Worm (Caenorhabditis elegans) whole organism, L3 larva: Measurements from ENCODE around the gene ttbk-4.

Experiments used
- R02D3.7 ChIP-seq: fragments of 150-350 bp; optimal IDR thresholded peaks from 2 replicates; lab custom pipeline; 2014; ENCODE audit warnings: missing biosample characterization, missing genetic modification characterization
- ZK546.5 ChIP-seq: sonication (generic microtip); optimal IDR thresholded peaks from 2 replicates; lab custom pipeline; 2017; ENCODE audit warnings: missing biosample characterization, missing genetic modification characterization
- aly-2 ChIP-seq: fragments of 150-350 bp; optimal IDR thresholded peaks from 2 replicates; lab custom pipeline; 2014; ENCODE audit warnings: missing biosample characterization, missing genetic modification characterization
- ama-1 ChIP-seq: fragments of 150-350 bp; optimal IDR thresholded peaks from 2 replicates; lab custom pipeline; 2018
- daf-12 ChIP-seq: fragments of 150-350 bp; optimal IDR thresholded peaks from 2 replicates; lab custom pipeline; 2014; ENCODE audit warnings: missing biosample characterization, missing genetic modification reagents, missing genetic modification characterization
- egl-27 ChIP-seq: sonication (generic microtip); optimal IDR thresholded peaks from 4 replicates; lab custom pipeline; 2017; ENCODE audit warnings: missing biosample characterization, missing genetic modification reagents, missing genetic modification characterization
- egl-5 ChIP-seq: fragments of 150-350 bp; optimal IDR thresholded peaks from 2 replicates; lab custom pipeline; 2017; ENCODE audit warnings: missing biosample characterization, missing genetic modification reagents, missing genetic modification characterization, inconsistent platforms
- elt-1 ChIP-seq: fragments of 150-350 bp; optimal IDR thresholded peaks from 2 replicates; lab custom pipeline; 2014; ENCODE audit warnings: missing biosample characterization, missing genetic modification characterization
- elt-3 ChIP-seq, 3 experiments: fragments of 150-350 bp in 1 of 3; sonication (generic microtip) in 2 of 3; optimal IDR thresholded peaks; 2 replicates in 2 of 3; 4 replicates in 1 of 3; lab custom pipeline; 2014 to 2017; ENCODE audit warnings: missing biosample characterization in 3 of 3, missing genetic modification characterization in 3 of 3
- eor-1 ChIP-seq, 2 experiments: fragments of 150-350 bp; optimal IDR thresholded peaks; 2 replicates each; lab custom pipeline; 2014 to 2018; ENCODE audit warnings: missing biosample characterization in 2 of 2, missing genetic modification characterization in 2 of 2
- fkh-10 ChIP-seq: sonication (generic microtip); optimal IDR thresholded peaks from 2 replicates; lab custom pipeline; 2017; ENCODE audit warnings: missing biosample characterization, missing genetic modification reagents, missing genetic modification characterization
- fos-1 ChIP-seq: fragments of 150-350 bp; optimal IDR thresholded peaks from 2 replicates; lab custom pipeline; 2014; ENCODE audit warnings: missing biosample characterization, missing genetic modification characterization
- hmg-11 ChIP-seq: sonication (generic microtip); optimal IDR thresholded peaks from 2 replicates; lab custom pipeline; 2016; ENCODE audit warnings: missing genetic modification characterization, missing compliant biosample characterization
- jun-1 ChIP-seq: fragments of 150-350 bp; optimal IDR thresholded peaks from 2 replicates; lab custom pipeline; 2014; ENCODE audit warnings: missing biosample characterization, missing genetic modification reagents, missing genetic modification characterization
- lin-15B ChIP-seq: fragments of 150-350 bp; optimal IDR thresholded peaks from 2 replicates; lab custom pipeline; 2014; ENCODE audit warnings: missing biosample characterization, missing genetic modification characterization
- lsy-12 ChIP-seq: sonication (generic microtip); optimal IDR thresholded peaks from 2 replicates; lab custom pipeline; 2016; ENCODE audit warnings: mild to moderate bottlenecking, missing genetic modification characterization, missing compliant biosample characterization
- mml-1 ChIP-seq: fragments of 150-350 bp; sonication (generic microtip); optimal IDR thresholded peaks from 3 replicates; lab custom pipeline; 2014; ENCODE audit warnings: missing biosample characterization, missing genetic modification characterization
- nhr-11 ChIP-seq: fragments of 150-350 bp; optimal IDR thresholded peaks from 2 replicates; lab custom pipeline; 2014; ENCODE audit warnings: missing biosample characterization, missing genetic modification characterization
- nhr-12 ChIP-seq: fragments of 150-350 bp; optimal IDR thresholded peaks from 2 replicates; lab custom pipeline; 2014; ENCODE audit warnings: missing biosample characterization, missing genetic modification characterization
- nhr-23 ChIP-seq: fragments of 150-350 bp; optimal IDR thresholded peaks from 2 replicates; lab custom pipeline; 2014; ENCODE audit warnings: missing biosample characterization, missing genetic modification reagents, missing genetic modification characterization
- nhr-237 ChIP-seq: fragments of 150-350 bp; optimal IDR thresholded peaks from 2 replicates; lab custom pipeline; 2014; ENCODE audit warnings: missing biosample characterization, missing genetic modification characterization
- nhr-25 ChIP-seq: sonication (generic microtip); optimal IDR thresholded peaks from 2 replicates; lab custom pipeline; 2017; ENCODE audit warnings: missing biosample characterization, missing genetic modification characterization
- nhr-28 ChIP-seq: fragments of 150-350 bp; optimal IDR thresholded peaks from 2 replicates; lab custom pipeline; 2014; ENCODE audit warnings: missing biosample characterization, missing genetic modification characterization
- nhr-43 ChIP-seq: sonication (generic microtip); optimal IDR thresholded peaks from 2 replicates; lab custom pipeline; 2016; ENCODE audit warnings: mild to moderate bottlenecking, missing genetic modification characterization, missing compliant biosample characterization; ENCODE audit not compliant: poor library complexity, severe bottlenecking
- nhr-67 ChIP-seq: fragments of 150-350 bp; optimal IDR thresholded peaks from 2 replicates; lab custom pipeline; 2014; ENCODE audit warnings: missing biosample characterization, missing genetic modification characterization
- nhr-76 ChIP-seq: fragments of 150-350 bp; sonication (generic microtip); optimal IDR thresholded peaks from 5 replicates; lab custom pipeline; 2014; ENCODE audit warnings: missing biosample characterization, missing genetic modification characterization
- nhr-77 ChIP-seq: fragments of 150-350 bp; optimal IDR thresholded peaks from 2 replicates; lab custom pipeline; 2014; ENCODE audit warnings: missing biosample characterization, missing genetic modification characterization
- pqm-1 ChIP-seq: fragments of 150-350 bp; optimal IDR thresholded peaks from 2 replicates; lab custom pipeline; 2017; ENCODE audit warnings: missing biosample characterization, missing genetic modification characterization, inconsistent platforms
- sea-2 ChIP-seq: fragments of 150-350 bp; sonication (generic microtip); optimal IDR thresholded peaks from 4 replicates; lab custom pipeline; 2014; ENCODE audit warnings: missing biosample characterization, missing genetic modification reagents, missing genetic modification characterization
- skn-1 ChIP-seq: fragments of 150-350 bp; optimal IDR thresholded peaks from 2 replicates; lab custom pipeline; 2014; ENCODE audit warnings: missing biosample characterization, missing genetic modification characterization
- snpc-4 ChIP-seq: fragments of 150-350 bp; optimal IDR thresholded peaks from 2 replicates; lab custom pipeline; 2014; ENCODE audit warnings: missing biosample characterization, missing genetic modification characterization
- tbx-2 ChIP-seq: sonication (generic microtip); optimal IDR thresholded peaks from 2 replicates; lab custom pipeline; 2016; ENCODE audit warnings: mild to moderate bottlenecking, missing genetic modification characterization, missing compliant biosample characterization
- unc-39 ChIP-seq: sonication (generic microtip); optimal IDR thresholded peaks from 4 replicates; lab custom pipeline; 2017; ENCODE audit warnings: missing biosample characterization, missing genetic modification characterization
- unc-62 ChIP-seq: fragments of 150-350 bp; sonication (generic microtip); optimal IDR thresholded peaks from 4 replicates; lab custom pipeline; 2014; ENCODE audit warnings: missing biosample characterization, missing genetic modification reagents, missing genetic modification characterization
- ztf-4 ChIP-seq: fragments of 150-350 bp; optimal IDR thresholded peaks from 2 replicates; lab custom pipeline; 2014; ENCODE audit warnings: missing biosample characterization, missing genetic modification characterization

ttbk-4 gene

DNA sequence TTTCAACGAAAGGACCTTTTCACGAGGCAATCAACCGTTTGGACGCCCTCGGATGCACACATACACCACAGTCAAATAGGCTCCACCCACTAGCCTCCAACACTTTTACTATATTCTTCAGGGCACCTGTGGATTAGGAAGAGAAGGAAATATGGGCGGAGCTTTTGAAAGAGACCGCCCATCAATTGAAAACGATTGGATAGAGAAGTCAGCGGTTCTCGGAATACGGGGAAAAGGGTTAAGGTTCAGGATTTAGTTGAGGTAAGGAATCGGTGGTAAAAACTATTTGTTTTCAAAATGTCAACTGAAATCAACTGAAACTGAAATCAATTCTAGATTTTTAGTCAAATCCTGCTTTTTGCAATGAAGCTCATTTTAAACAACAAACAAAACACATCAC, 35.5 kb upstream of the ttbk-4 start, which contains the start of gene egl-38:
Gene egl-38, minus strand, starts transcription at position 101 of the 400 bp plus-strand sequence.
- no peak for TF ChIP-seq nhr-11
- TF ChIP-seq snpc-4 (tag; lab: Kevin White, UChicago), result no peak
- no peak for TF ChIP-seq egl-5 (tag; lab: Kevin White, UChicago)
- TF ChIP-seq unc-62 (GFP tag; lab: Kevin White, UChicago), result no peak
- TF ChIP-seq eor-1 (tag; optimal IDR thresholded peaks at IDR 0.05; lab: Kevin White, UChicago), result no peak

- TF ChIP-seq lin-15B (tag; lab: Kevin White, UChicago), result peak; percentile 42
- peak; percentile 71 for TF ChIP-seq R02D3.7 (tag; lab: Kevin White, UChicago)
- no peak for TF ChIP-seq hmg-11
These were observed 21.9 kb upstream of the ttbk-4 start, which contains the start of gene dis-3 for ce11 chrIV:10096881-10097280. Gene dis-3 (plus strand): TSS chrIV:10097202.

DNA sequence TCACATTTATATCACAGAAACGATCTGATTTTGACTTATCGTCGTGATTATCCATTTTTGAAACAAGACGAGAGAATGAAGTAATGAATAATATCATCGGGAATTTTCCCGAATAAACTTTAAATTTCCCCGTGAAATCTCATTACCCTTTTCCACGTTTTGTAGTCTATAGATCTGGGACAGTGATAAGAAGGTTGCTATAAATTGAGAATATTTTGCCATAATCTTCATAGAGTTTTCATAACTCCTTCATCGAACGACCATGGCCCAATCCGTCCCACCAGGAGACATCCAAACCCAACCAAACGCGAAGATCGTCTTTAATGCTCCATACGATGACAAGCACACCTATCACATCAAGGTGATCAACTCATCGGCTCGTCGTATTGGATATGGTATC, 20.2 kb upstream of the ttbk-4 start, which contains the start of the genes C04G2.5 and msp-36:
Gene C04G2.5, minus strand, starts transcription at position 101 of the 400 bp plus-strand sequence.
Gene msp-36, plus strand, starts transcription at position 263 of the 400 bp plus-strand sequence.
- TF ChIP-seq ama-1 (lab: Kevin White, UChicago), result no peak
- no peak for TF ChIP-seq ZK546.5 (tag; lab: Kevin White, UChicago)
- TF ChIP-seq ztf-4, result no peak
- TF ChIP-seq jun-1, result no peak
- no peak for TF ChIP-seq daf-12 (tag; lab: Kevin White, UChicago)
- no peak for TF ChIP-seq fos-1 (tag; lab: Kevin White, UChicago)
- TF ChIP-seq mml-1 (tag; lab: Kevin White, UChicago), result no peak
- TF ChIP-seq nhr-77, result no peak
- TF ChIP-seq nhr-23 (tag; lab: Kevin White, UChicago), result no peak
- no peak for TF ChIP-seq nhr-76 (tag; lab: Kevin White, UChicago)
- no peak for TF ChIP-seq nhr-12 (tag; lab: Kevin White, UChicago)
- no peak for TF ChIP-seq snpc-4 (tag; lab: Kevin White, UChicago)
- no peak for TF ChIP-seq tbx-2 (tag; lab: Kevin White, UChicago)
- TF ChIP-seq elt-1 (tag; lab: Kevin White, UChicago), result no peak
- TF ChIP-seq nhr-28 (tag; lab: Kevin White, UChicago), result no peak
- TF ChIP-seq R02D3.7 (tag; lab: Kevin White, UChicago), result no peak
- TF ChIP-seq, all 47 proteins: peak for 0

- TF ChIP-seq nhr-76 (tag; lab: Kevin White, UChicago) (no peak), aly-2 (tag; lab: Kevin White, UChicago) (no peak), nhr-43 (no peak), sea-2 (GFP tag; lab: Kevin White, UChicago) (no peak), fos-1 (tag; lab: Kevin White, UChicago) (no peak), elt-3 (tag; optimal IDR thresholded peaks at IDR 0.05; lab: Kevin White, UChicago) (no peak), nhr-237 (tag; lab: Kevin White, UChicago) (no peak), nhr-25 (tag; lab: Kevin White, UChicago) (no peak), fkh-10 (GFP tag; lab: Kevin White, UChicago) (no peak), ZK546.5 (tag; lab: Kevin White, UChicago) (no peak), mml-1 (tag; lab: Kevin White, UChicago) (no peak), lsy-12 (tag; lab: Kevin White, UChicago) (no peak), unc-39 (tag; lab: Kevin White, UChicago) (no peak), nhr-67 (tag; lab: Kevin White, UChicago) (no peak), nhr-28 (tag; lab: Kevin White, UChicago) (no peak), egl-27 (no peak), pqm-1 (no peak), egl-5 (tag; lab: Kevin White, UChicago) (no peak)
These were observed 15.4 kb upstream of the ttbk-4 start, which contains the start of gene ttbk-5 for ce11 chrIV:10090358-10090757. Gene ttbk-5 (plus strand): TSS chrIV:10090658.

ce11 chrIV:10089777-10090176, 14.8 kb upstream of the ttbk-4 start, which contains the start of gene ttr-39:
Gene ttr-39 (minus strand): TSS chrIV:10089877.
- TF ChIP-seq nhr-23 (tag; lab: Kevin White, UChicago) (no peak), nhr-67 (tag; lab: Kevin White, UChicago) (no peak), aly-2 (tag; lab: Kevin White, UChicago) (no peak), nhr-11 (no peak), elt-1 (tag; lab: Kevin White, UChicago) (no peak), fkh-10 (GFP tag; lab: Kevin White, UChicago) (no peak), skn-1 (no peak), jun-1 (no peak), unc-39 (tag; lab: Kevin White, UChicago) (no peak), mml-1 (tag; lab: Kevin White, UChicago) (no peak), tbx-2 (tag; lab: Kevin White, UChicago) (no peak)
